Worm (Caenorhabditis elegans): ENCODE measurements around the gene R13A1.3.

DNA sequence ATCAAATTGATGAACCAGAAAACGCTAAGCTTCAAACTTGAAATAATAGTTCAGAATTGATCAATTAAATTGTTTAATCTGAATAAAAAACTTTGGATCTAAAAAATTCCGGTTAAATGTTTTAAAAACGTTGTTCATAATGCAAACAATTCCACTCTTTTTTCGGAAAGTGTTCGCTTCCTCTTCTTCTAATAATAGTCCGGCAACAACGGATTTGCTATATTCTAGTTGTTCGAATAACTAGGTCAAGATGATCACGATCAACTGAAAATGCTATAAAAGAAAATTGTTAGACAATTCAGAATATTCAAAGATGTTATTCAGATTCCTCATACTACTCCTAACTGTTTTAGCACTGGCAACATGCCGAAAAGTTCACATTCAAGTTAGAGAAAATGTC is 27.1 kb downstream of the R13A1.3 start, which contains the start of gene D2024.4:
- TF ChIP-seq elt-1 (tag; optimal IDR thresholded peaks at IDR 0.05; ENCODE audit: borderline replicate concordance, insufficient read depth) (no peak), ces-1 (GFP tag; optimal IDR thresholded peaks at IDR 0.05) (no peak), mep-1 (tag; optimal IDR thresholded peaks at IDR 0.05) (no peak), zip-8 (tag; optimal IDR thresholded peaks at IDR 0.05) (no peak), nhr-12 (tag; optimal IDR thresholded peaks at IDR 0.05) (no peak), nhr-76 (tag; optimal IDR thresholded peaks at IDR 0.05) (no peak), elt-3 (tag; optimal IDR thresholded peaks at IDR 0.05) (no peak), ztf-11 (tag; optimal IDR thresholded peaks at IDR 0.05) (no peak), ham-2 (GFP tag; optimal IDR thresholded peaks at IDR 0.05) (no peak), pha-4 (tag; optimal IDR thresholded peaks at IDR 0.05) (no peak), mab-5 (tag; optimal IDR thresholded peaks at IDR 0.05) (no peak), ceh-43 (GFP tag; optimal IDR thresholded peaks at IDR 0.05) (no peak)
